Worm (Caenorhabditis elegans) whole organism, L1 larva: ENCODE data around the gene M110.7.

Source experiments
- ces-1 ChIP-seq: fragments of 150-350 bp; optimal IDR thresholded peaks from 2 replicates; lab custom pipeline; 2014; ENCODE audit warnings: missing biosample characterization, missing genetic modification reagents, missing genetic modification characterization
- nhr-28 ChIP-seq: fragments of 150-350 bp; optimal IDR thresholded peaks from 2 replicates; lab custom pipeline; 2014; ENCODE audit warnings: missing biosample characterization, missing genetic modification characterization
- ztf-11 ChIP-seq, 2 experiments: sonication (generic microtip); optimal IDR thresholded peaks; 2 replicates each; lab custom pipeline; 2016 to 2017; ENCODE audit warnings: missing genetic modification characterization in 2 of 2, missing biosample characterization in 1 of 2, missing compliant biosample characterization in 1 of 2

ce11 chrII:8198503-8198902 is 34.1 kb upstream of the M110.7 start, which contains the start of gene qua-1:
- no peak for TF ChIP-seq nhr-28
- no peak for TF ChIP-seq ztf-11 (tag; optimal IDR thresholded peaks at IDR 0.05; lab: Kevin White, UChicago)
- TF ChIP-seq ces-1 = no peak
